Worm (Caenorhabditis elegans): ENCODE data around the gene nlp-82.
A peak's percentile ranks its signal among the peaks of the same experiment; 100 is the strongest.

DNA sequence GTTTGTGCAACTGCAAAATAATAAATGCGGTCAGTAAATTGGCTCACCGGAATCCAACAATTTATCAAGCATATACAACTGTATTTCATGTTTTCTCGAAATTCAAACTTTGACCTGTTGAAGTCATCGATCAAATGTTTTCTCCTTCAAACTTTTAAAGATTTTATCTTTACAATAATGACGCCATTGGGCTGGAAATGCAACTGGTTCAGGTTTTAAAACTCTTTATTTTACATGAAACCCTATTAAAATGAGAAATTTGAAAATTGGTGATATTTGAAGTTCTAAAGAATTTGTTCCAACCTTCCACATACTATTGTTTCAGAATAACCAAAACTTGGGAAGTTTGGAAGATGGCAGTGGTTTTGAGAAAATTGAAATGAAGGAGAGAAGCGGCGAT is 17.1 kb downstream of the nlp-82 start:
- TF ChIP-seq aha-1 (tag) (peak; percentile 63), lin-39 (tag; optimal IDR thresholded peaks at IDR 0.05) (no peak), lsy-2 (tag; optimal IDR thresholded peaks at IDR 0.05) (no peak), T20F7.1 (GFP tag; optimal IDR thresholded peaks at IDR 0.05) (no peak), dmd-9 (GFP tag; IDR thresholded peaks at IDR 0.05) (no peak)

Measured in whole organism, L4 larva.